Fruit fly (Drosophila melanogaster): ENCODE data around the gene Tudor-SN.

The Tudor-SN gene

DNA sequence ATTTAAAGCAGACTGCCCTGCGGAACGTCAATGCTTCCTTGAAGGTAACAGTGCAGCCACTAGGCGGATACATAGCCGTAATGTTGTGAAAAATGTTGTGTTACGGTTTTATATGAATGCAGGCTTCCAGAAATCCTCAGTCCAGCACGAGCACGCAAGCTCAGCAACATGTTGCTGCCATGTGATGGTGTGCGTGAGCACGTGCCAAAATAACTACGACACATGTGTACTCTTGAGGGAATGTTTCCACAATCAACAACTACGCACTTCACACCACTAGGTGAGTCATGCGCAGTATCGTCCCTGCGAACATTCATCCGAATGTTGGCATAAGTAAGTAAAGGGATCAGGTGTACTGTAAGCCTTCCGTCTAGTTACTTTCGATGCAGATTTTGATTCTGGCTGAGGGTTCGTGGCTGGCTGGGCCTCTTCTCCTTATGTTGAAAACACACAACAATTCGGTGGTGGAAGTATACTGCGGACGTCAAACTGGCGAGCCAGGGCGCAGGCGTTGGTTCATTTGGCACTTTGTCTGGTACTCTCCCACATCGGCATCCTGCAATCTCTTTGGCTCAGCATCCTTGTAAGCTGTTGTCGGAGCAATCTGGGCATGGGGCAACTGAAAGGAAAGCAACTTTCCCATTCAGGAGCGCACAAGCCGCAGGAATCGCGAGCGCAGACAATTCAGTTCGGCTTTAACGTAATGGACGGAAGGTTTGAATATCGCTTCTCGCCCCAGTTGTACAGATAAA, 12.7 kb upstream of the Tudor-SN start, which contains the start of gene RhoGEF3:
TSS of gene RhoGEF3 (plus strand) at position 702 of the 752 bp plus-strand sequence.
- TF ChIP-seq Sin3A (optimal IDR thresholded peaks at IDR 0.05) (no peak), psq (optimal IDR thresholded peaks at IDR 0.05) (no peak), ttk (optimal IDR thresholded peaks at IDR 0.05) (no peak), insv (optimal IDR thresholded peaks at IDR 0.05) (no peak), Myc (optimal IDR thresholded peaks at IDR 0.05) (no peak), h (optimal IDR thresholded peaks at IDR 0.05) (no peak)

DNA sequence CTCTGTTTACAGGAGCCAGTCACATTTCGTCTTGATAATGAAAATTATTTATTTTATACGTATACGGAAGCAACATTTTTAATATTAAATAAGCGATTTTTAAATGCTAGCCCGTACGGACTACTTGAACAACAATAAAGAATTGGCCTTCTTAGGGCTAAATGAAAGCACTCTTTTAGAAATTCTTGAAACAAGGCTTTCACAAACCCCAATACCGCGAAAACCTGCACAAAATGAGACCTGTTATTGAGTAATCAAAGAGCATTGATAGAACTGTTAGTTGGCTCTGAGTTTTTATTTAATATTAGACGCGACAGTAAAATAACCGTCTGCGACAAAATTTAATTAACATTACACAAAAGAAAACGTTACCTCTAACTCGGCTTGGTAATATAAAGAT, 10.7 kb upstream of the Tudor-SN start, which contains the start of gene ttm2:
TSS of gene ttm2 (plus strand) at position 301 of the 400 bp plus-strand sequence.
- TF ChIP-seq ttk (optimal IDR thresholded peaks at IDR 0.05) (no peak), insv (optimal IDR thresholded peaks at IDR 0.05) (no peak), Myc (optimal IDR thresholded peaks at IDR 0.05) (no peak), Sin3A (optimal IDR thresholded peaks at IDR 0.05) (no peak), h (optimal IDR thresholded peaks at IDR 0.05) (no peak), psq (optimal IDR thresholded peaks at IDR 0.05) (no peak)

DNA sequence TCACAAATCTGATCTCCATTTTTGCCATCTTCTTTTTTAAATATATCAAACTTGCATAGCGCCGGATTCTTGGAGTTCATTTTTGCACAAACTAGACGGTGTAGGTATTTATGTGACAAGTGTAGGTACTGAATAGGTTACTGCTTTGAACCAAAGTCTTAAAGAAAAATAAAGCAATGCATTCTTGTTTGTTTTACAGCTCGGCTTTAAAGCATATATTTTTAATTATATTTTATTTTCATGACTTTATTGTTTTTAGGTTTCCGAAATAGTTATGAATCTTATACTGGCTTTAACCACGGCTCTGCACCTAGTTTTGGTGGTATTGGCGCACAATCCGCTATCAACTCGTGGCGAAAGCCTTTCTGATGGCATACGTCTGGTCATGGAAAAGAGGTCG, 9.1 kb upstream of the Tudor-SN start, which contains the start of gene CG32845:
TSS of gene CG32845 (minus strand) at position 101 of the 400 bp plus-strand sequence.
- TF ChIP-seq insv (optimal IDR thresholded peaks at IDR 0.05), result no peak
- TF ChIP-seq Sin3A (optimal IDR thresholded peaks at IDR 0.05), result no peak
- no peak for TF ChIP-seq psq (optimal IDR thresholded peaks at IDR 0.05)
- no peak for TF ChIP-seq h (optimal IDR thresholded peaks at IDR 0.05)
- no peak for TF ChIP-seq ttk (optimal IDR thresholded peaks at IDR 0.05)
- TF ChIP-seq Myc (optimal IDR thresholded peaks at IDR 0.05), result no peak

DNA sequence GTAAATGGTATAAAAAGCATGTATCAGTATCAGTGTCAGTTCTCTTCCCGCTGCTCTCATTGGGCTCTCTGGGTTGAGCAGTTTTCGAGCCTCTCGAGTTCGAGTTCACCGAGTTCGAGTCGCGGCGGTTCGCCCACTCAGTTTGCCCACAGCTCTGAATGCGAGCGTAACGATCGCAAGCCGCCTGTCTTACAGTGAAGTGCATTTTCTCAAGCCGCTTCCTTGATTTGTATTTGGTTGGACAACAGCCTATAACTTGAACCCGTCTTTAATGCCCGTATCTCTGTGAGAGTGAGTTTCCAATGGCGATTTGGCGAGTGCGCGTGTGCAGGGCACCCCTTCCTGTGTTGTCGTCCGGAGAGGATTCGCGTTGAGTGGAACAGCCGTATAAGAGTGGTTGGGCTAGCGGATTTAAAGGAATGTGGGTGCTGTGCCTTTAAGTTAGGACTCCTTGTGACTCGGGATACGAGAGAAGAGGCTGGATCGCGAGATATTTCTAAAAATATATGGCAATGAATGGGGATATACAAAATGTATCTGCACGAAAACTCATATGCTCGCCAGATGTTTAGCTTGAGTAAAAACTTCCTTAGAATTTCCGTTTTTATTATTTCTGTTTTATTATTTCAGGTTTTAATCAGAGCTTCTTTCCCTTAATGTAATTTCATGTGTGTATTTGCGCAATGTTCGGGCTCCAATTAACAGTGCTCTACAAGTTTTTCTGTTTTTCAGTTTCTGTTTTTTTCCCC, 7.5 kb upstream of the Tudor-SN start:
- TF ChIP-seq insv (optimal IDR thresholded peaks at IDR 0.05) (no peak), Sin3A (optimal IDR thresholded peaks at IDR 0.05) (no peak), psq (optimal IDR thresholded peaks at IDR 0.05) (no peak), Myc (optimal IDR thresholded peaks at IDR 0.05) (no peak), ttk (optimal IDR thresholded peaks at IDR 0.05) (no peak), h (optimal IDR thresholded peaks at IDR 0.05) (no peak)

DNA sequence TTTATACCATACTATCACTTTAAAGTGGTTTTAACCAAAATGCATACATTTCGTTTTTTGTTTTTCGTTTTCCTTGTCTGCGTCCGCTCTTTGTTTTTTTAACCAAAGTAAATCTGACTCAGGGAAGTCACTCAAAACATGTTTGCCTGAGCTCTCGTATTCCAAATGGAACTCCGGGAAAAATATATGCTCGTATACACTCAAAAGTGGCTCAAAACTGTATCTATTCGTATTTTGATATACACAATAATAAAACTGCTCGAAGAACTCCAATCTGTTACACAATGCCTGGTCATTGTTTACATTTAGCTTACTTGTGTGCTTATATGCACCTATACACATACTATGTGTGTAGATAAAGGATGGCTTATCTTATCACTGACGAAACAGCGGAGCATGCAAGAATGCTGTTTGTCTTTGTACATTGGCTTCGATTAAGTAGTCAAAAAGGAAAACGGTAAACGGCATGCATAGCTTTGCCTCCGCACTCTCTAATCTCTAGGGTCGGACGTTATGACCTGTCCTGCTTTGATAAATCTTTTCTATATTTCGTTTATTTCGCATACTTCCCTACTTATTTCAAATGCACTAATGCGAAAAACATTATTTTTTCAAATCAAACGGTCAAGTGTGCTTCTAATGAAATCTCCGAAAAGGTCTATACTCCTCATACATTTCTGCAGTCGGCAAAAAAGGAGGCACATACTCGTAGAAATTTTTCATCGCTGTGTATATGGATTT, 6.8 kb upstream of the Tudor-SN start, which contains the start of gene miple2:
TSS of gene miple2 (plus strand) at position 441 of the 741 bp plus-strand sequence.
- TF ChIP-seq ttk (optimal IDR thresholded peaks at IDR 0.05) (no peak), psq (optimal IDR thresholded peaks at IDR 0.05) (no peak), h (optimal IDR thresholded peaks at IDR 0.05) (no peak), Myc (optimal IDR thresholded peaks at IDR 0.05) (no peak)

DNA sequence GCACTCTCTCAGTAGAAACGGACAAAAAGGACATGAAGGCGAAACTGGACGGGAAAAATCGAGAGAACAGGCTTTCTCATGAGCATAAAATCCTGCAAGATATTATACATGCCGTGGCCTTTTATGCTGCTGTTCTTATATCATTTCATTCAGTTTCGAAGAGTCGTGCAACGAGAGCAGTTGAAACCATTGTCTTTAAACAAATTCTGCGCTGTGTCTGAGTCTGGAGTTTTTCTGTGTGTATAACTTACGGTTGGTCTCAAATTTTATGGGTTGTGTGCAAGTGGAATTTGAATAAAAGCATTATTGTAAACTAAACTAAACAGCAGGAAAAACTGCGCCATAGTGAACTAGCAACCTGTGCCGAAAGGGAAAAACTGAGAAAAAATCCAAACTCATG, 3.4 kb upstream of the Tudor-SN start:
- no peak for TF ChIP-seq psq (optimal IDR thresholded peaks at IDR 0.05)
- no peak for TF ChIP-seq Sin3A (optimal IDR thresholded peaks at IDR 0.05)
- no peak for TF ChIP-seq Myc (optimal IDR thresholded peaks at IDR 0.05)
- no peak for TF ChIP-seq ttk (optimal IDR thresholded peaks at IDR 0.05)
- no peak for TF ChIP-seq h (optimal IDR thresholded peaks at IDR 0.05)
- no peak for TF ChIP-seq insv (optimal IDR thresholded peaks at IDR 0.05)

DNA sequence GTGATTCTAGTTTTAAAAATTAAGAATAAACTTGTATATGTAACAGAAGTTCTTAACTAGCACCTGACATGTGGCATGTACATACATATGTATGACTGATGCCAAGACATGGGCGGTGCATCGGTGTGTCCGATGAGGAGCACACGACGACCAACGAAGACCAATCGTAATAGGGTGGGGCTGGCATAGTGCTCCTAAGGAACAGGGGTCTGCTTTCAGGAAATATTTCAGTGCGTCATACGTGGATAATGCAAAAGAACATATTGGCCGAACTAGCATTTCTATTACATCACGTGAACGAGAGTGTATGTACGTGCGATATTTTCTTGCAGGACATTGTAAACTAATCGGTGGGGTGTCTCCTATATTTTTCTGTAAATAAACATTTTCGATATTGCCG, 2.9 kb upstream of the Tudor-SN start, which contains the start of gene miple1:
TSS of gene miple1 (plus strand) at position 217 of the 400 bp plus-strand sequence.
- TF ChIP-seq h (optimal IDR thresholded peaks at IDR 0.05), result no peak
- TF ChIP-seq ttk (optimal IDR thresholded peaks at IDR 0.05), result no peak
- no peak for TF ChIP-seq Myc (optimal IDR thresholded peaks at IDR 0.05)
- no peak for TF ChIP-seq insv (optimal IDR thresholded peaks at IDR 0.05)
- TF ChIP-seq psq (optimal IDR thresholded peaks at IDR 0.05), result no peak
- TF ChIP-seq Sin3A (optimal IDR thresholded peaks at IDR 0.05), result no peak

DNA sequence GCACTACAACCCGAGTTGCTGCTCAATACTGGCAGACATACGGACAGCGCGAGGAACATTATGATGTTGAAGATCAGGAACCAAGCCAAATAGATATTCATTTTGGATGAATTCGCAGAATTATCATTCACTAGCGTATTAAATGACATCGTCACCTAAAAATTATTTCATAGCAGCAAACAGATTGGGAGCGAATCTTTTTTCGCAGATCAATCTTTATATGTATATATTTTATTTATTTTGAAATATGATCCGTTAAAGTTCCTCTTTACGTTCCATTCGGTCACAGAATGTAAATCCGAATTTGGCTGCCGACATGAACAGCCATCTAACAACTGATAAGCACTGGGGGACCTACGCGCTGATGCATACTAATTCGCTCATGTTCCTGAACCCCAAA, 1.6 kb upstream of the Tudor-SN start, which contains the start of gene CG34263:
TSS of gene CG34263 (minus strand) at position 101 of the 400 bp plus-strand sequence.
- TF ChIP-seq insv (optimal IDR thresholded peaks at IDR 0.05) (no peak), h (optimal IDR thresholded peaks at IDR 0.05) (no peak), Myc (optimal IDR thresholded peaks at IDR 0.05) (no peak), psq (optimal IDR thresholded peaks at IDR 0.05) (no peak), ttk (optimal IDR thresholded peaks at IDR 0.05) (no peak), Sin3A (optimal IDR thresholded peaks at IDR 0.05) (no peak)

DNA sequence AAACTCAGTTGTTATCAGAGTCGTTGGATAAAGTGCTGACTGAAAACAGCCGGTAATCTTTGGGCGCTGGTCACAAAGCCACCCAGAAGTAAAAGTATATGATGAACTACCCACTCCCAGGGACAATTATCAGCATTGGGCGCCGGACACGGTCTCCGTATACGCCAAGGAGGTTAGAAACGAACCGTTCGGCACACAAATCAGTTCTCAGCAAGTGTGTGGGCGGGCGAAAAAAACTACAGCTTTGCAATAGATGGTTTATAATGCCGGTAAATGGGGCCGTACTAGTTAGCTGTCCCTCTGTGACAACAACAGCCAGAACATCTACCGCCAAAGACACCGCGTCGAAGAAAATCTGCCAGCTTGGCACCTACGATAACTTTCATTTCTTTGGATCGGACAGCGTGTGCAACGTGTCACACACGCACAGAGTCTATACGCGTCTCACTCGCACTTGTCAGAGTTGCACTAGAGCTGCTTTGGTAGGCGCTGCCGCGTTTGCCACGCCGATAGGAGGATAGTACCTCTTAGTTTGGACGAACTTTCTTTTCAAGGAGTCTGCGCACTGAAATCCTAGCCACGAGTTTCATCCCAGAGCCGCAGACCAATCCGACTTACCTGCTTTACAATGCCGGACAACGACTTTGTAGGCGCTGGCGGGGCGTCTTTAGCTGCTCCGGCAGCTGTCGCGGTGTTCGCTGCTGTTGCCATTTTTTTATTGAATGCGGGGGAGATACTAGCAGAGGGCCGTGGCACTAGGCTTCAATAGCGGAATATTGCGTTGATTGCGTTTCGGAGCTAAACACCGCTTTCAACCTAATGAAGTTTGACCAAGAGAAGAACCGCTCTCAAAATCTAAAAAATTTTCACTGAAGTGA, 441 bp downstream of the Tudor-SN start:
- TF ChIP-seq ttk (optimal IDR thresholded peaks at IDR 0.05), result no peak

DNA sequence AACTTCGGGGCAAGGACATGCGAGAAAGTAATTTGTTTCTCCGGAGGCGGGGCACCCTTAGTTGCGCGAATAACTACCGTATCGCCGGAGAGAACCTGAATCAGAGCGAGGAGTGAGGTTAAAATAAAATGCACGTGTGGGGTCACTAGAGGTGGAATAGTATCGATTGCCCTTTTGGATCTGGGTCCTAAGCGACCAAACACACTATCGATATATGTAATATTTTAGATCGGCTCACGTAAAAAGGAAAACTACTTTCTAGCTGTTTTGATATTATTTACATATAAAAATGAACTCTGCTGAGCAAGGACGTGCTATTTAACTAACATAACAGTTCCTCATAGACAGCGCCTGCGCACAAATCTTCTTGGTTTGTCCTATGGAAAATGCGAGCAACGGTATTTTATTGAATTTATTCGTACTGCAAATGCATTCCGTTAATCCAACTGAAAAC, 1.4 kb downstream of the Tudor-SN start:
- TF ChIP-seq Sin3A (optimal IDR thresholded peaks at IDR 0.05), result no peak
- no peak for TF ChIP-seq ttk (optimal IDR thresholded peaks at IDR 0.05)
- no peak for TF ChIP-seq psq (optimal IDR thresholded peaks at IDR 0.05)
- TF ChIP-seq h (optimal IDR thresholded peaks at IDR 0.05), result no peak
- no peak for TF ChIP-seq Myc (optimal IDR thresholded peaks at IDR 0.05)
- TF ChIP-seq insv (optimal IDR thresholded peaks at IDR 0.05), result no peak
